Fruit fly (Drosophila melanogaster) whole organism, embryonic: ENCODE results near the gene Scr.

Experiments
- Antp ChIP-seq: fragments of 200-800 bp; sonication (Bioruptor generic); optimal IDR thresholded peaks from 3 replicates; lab custom pipeline; 2016; ENCODE audit warnings: missing biosample characterization, missing genetic modification characterization
- CG10366 ChIP-seq: fragments of 200-800 bp; sonication (Bioruptor generic); IDR thresholded peaks from 2 replicates; pipeline ENCODE4 v1.3.6; 2022; ENCODE audit warnings: missing biosample characterization, missing genetic modification characterization
- CG10462 ChIP-seq: fragments of 200-800 bp; sonication (Bioruptor generic); optimal IDR thresholded peaks from 2 replicates; lab custom pipeline; 2016; ENCODE audit warnings: missing biosample characterization, missing genetic modification characterization
- CG11456 ChIP-seq: fragments of 200-800 bp; sonication (Bioruptor generic); IDR thresholded peaks from 3 replicates; pipeline ENCODE4 v1.3.6; 2022; ENCODE audit warnings: missing biosample characterization, missing genetic modification characterization
- CG12299 ChIP-seq: fragments of 200-800 bp; sonication (Bioruptor generic); optimal IDR thresholded peaks from 2 replicates; lab custom pipeline; 2018; ENCODE audit warnings: missing biosample characterization, mild to moderate bottlenecking, missing genetic modification characterization
- CG13894 ChIP-seq: fragments of 200-800 bp; sonication (Bioruptor generic); optimal IDR thresholded peaks from 3 replicates; lab custom pipeline; 2018; ENCODE audit warnings: missing biosample characterization, mild to moderate bottlenecking, missing genetic modification characterization, moderate library complexity
- CG1529 ChIP-seq: fragments of 200-800 bp; sonication (Bioruptor generic); optimal IDR thresholded peaks from 3 replicates; lab custom pipeline; 2018; ENCODE audit warnings: missing biosample characterization, missing genetic modification characterization
- CG16815 ChIP-seq: fragments of 200-800 bp; sonication (Bioruptor generic); optimal IDR thresholded peaks from 3 replicates; lab custom pipeline; 2017; ENCODE audit warnings: missing biosample characterization, mild to moderate bottlenecking, missing genetic modification characterization
- CG18476 ChIP-seq: fragments of 200-800 bp; sonication (Bioruptor generic); optimal IDR thresholded peaks from 2 replicates; lab custom pipeline; 2016; ENCODE audit warnings: missing biosample characterization, mild to moderate bottlenecking, missing genetic modification characterization
- CG18619 ChIP-seq: fragments of 200-800 bp; sonication (Bioruptor generic); optimal IDR thresholded peaks from 3 replicates; lab custom pipeline; 2017; ENCODE audit warnings: missing biosample characterization, mild to moderate bottlenecking, missing genetic modification characterization
- CG3407 ChIP-seq: fragments of 200-800 bp; sonication (Bioruptor generic); optimal IDR thresholded peaks from 2 replicates; lab custom pipeline; 2018; ENCODE audit warnings: missing biosample characterization, mild to moderate bottlenecking, missing genetic modification characterization
- CG34224 ChIP-seq: fragments of 200-800 bp; sonication (Bioruptor generic); IDR thresholded peaks from 3 replicates; pipeline ENCODE4 v1.3.6; 2022; ENCODE audit warnings: missing biosample characterization, missing genetic modification characterization; ENCODE audit not compliant: partially characterized antibody
- CG34376 ChIP-seq: fragments of 200-800 bp; sonication (Bioruptor generic); optimal IDR thresholded peaks from 2 replicates; lab custom pipeline; 2018; ENCODE audit warnings: missing biosample characterization, mild to moderate bottlenecking, missing genetic modification characterization
- CG6175 ChIP-seq: fragments of 200-800 bp; sonication (Bioruptor generic); IDR thresholded peaks from 3 replicates; pipeline ENCODE4 v1.3.6; 2022; ENCODE audit warnings: missing biosample characterization, missing genetic modification characterization
- CG6813 ChIP-seq: fragments of 200-800 bp; sonication (Bioruptor generic); optimal IDR thresholded peaks from 2 replicates; lab custom pipeline; 2017; ENCODE audit warnings: missing biosample characterization, missing genetic modification characterization, mild to moderate bottlenecking, moderate library complexity, missing genetic modification reagents
- CG7786 ChIP-seq: fragments of 200-800 bp; sonication (Bioruptor generic); optimal IDR thresholded peaks from 2 replicates; lab custom pipeline; 2016; ENCODE audit warnings: missing biosample characterization, missing genetic modification characterization
- CG8944 ChIP-seq: fragments of 200-800 bp; sonication (Bioruptor generic); optimal IDR thresholded peaks from 3 replicates; lab custom pipeline; 2016; ENCODE audit warnings: missing biosample characterization, missing genetic modification characterization
- CG9215 ChIP-seq: fragments of 200-800 bp; sonication (Bioruptor generic); IDR thresholded peaks from 2 replicates; pipeline ENCODE4 v1.3.6; 2022; ENCODE audit warnings: missing biosample characterization, missing genetic modification characterization
- CG9609 ChIP-seq: fragments of 200-800 bp; sonication (Bioruptor generic); optimal IDR thresholded peaks from 3 replicates; lab custom pipeline; 2016; ENCODE audit warnings: missing biosample characterization, missing genetic modification characterization
- CG9932 ChIP-seq: fragments of 200-800 bp; sonication (Bioruptor generic); IDR thresholded peaks from 2 replicates; pipeline ENCODE4 v1.3.6; 2022; ENCODE audit warnings: missing biosample characterization, missing genetic modification characterization
- CoRest ChIP-seq: fragments of 200-800 bp; sonication (Bioruptor generic); optimal IDR thresholded peaks from 3 replicates; lab custom pipeline; 2018; ENCODE audit warnings: missing biosample characterization, mild to moderate bottlenecking, missing genetic modification characterization, moderate library complexity
- Fer2 ChIP-seq: fragments of 200-800 bp; sonication (Bioruptor generic); optimal IDR thresholded peaks from 2 replicates; lab custom pipeline; 2018; ENCODE audit warnings: missing biosample characterization, mild to moderate bottlenecking, missing genetic modification characterization, moderate library complexity
- Hmr ChIP-seq: fragments of 200-800 bp; sonication (Bioruptor generic); optimal IDR thresholded peaks from 3 replicates; lab custom pipeline; 2017; ENCODE audit warnings: mild to moderate bottlenecking, missing biosample characterization, missing genetic modification reagents, missing genetic modification characterization
- Mad ChIP-seq: fragments of 200-800 bp; sonication (Bioruptor generic); optimal IDR thresholded peaks from 2 replicates; lab custom pipeline; 2016; ENCODE audit warnings: missing biosample characterization, missing genetic modification characterization
- NC2β ChIP-seq: fragments of 200-800 bp; sonication (Bioruptor generic); optimal IDR thresholded peaks from 2 replicates; lab custom pipeline; 2016; ENCODE audit warnings: missing biosample characterization, missing genetic modification characterization
- NK7.1 ChIP-seq: fragments of 200-800 bp; sonication (Bioruptor generic); optimal IDR thresholded peaks from 3 replicates; lab custom pipeline; 2016; ENCODE audit warnings: missing biosample characterization, missing genetic modification characterization
- Nf-YB ChIP-seq: fragments of 200-800 bp; sonication (Bioruptor generic); optimal IDR thresholded peaks from 3 replicates; lab custom pipeline; 2019; ENCODE audit warnings: missing biosample characterization, mild to moderate bottlenecking, missing genetic modification characterization, moderate library complexity
- Sox100B ChIP-seq: fragments of 200-800 bp; sonication (Bioruptor generic); optimal IDR thresholded peaks from 3 replicates; lab custom pipeline; 2018; ENCODE audit warnings: missing biosample characterization, mild to moderate bottlenecking, missing genetic modification characterization
- al ChIP-seq: fragments of 200-800 bp; sonication (Bioruptor generic); IDR thresholded peaks from 2 replicates; pipeline ENCODE4 v1.3.6; 2022; ENCODE audit warnings: missing biosample characterization, missing genetic modification characterization
- amos ChIP-seq: fragments of 200-800 bp; sonication (Bioruptor generic); IDR thresholded peaks from 2 replicates; pipeline ENCODE4 v1.3.6; 2022; ENCODE audit warnings: missing biosample characterization, missing genetic modification characterization; ENCODE audit not compliant: partially characterized antibody
- ase ChIP-seq: fragments of 200-800 bp; sonication (Bioruptor generic); IDR thresholded peaks from 3 replicates; pipeline ENCODE4 v1.3.6; 2022; ENCODE audit warnings: missing biosample characterization, missing genetic modification characterization
- dmrt11E ChIP-seq: fragments of 200-800 bp; sonication (Bioruptor generic); optimal IDR thresholded peaks from 3 replicates; lab custom pipeline; 2018; ENCODE audit warnings: missing biosample characterization, mild to moderate bottlenecking, missing genetic modification characterization, moderate library complexity
- dmrt99B ChIP-seq: fragments of 200-800 bp; sonication (Bioruptor generic); optimal IDR thresholded peaks from 2 replicates; lab custom pipeline; 2018; ENCODE audit warnings: missing biosample characterization, mild to moderate bottlenecking, missing genetic modification characterization, moderate library complexity
- dpn ChIP-seq, 2 experiments: fragments of 200-800 bp; sonication (Bioruptor generic); optimal IDR thresholded peaks; 3 replicates each; lab custom pipeline; 2016; ENCODE audit warnings: missing biosample characterization in 2 of 2, missing genetic modification characterization in 2 of 2
- fru ChIP-seq: fragments of >200 bp; optimal IDR thresholded peaks from 2 replicates; lab custom pipeline; 2017
- gsb ChIP-seq: fragments of 200-800 bp; sonication (Bioruptor generic); IDR thresholded peaks from 2 replicates; pipeline ENCODE4 v1.3.6; 2022; ENCODE audit warnings: missing biosample characterization, missing genetic modification characterization
- ind ChIP-seq: fragments of 200-800 bp; sonication (Bioruptor generic); optimal IDR thresholded peaks from 3 replicates; lab custom pipeline; 2016; ENCODE audit warnings: missing biosample characterization, missing genetic modification characterization
- klu ChIP-seq: fragments of 200-800 bp; sonication (Bioruptor generic); IDR thresholded peaks from 2 replicates; pipeline ENCODE4 v1.3.6; 2022; ENCODE audit warnings: missing biosample characterization, missing genetic modification characterization
- lilli ChIP-seq: fragments of 200-800 bp; sonication (Bioruptor generic); optimal IDR thresholded peaks from 3 replicates; lab custom pipeline; 2016; ENCODE audit warnings: missing biosample characterization, missing genetic modification characterization
- lmd ChIP-seq: fragments of 200-800 bp; sonication (Bioruptor generic); IDR thresholded peaks from 2 replicates; pipeline ENCODE4 v1.3.6; 2022; ENCODE audit warnings: missing biosample characterization, missing genetic modification characterization
- lola ChIP-seq, 3 experiments: fragments of >200 bp in 2 of 3; fragments of 200-800 bp in 1 of 3; sonication (Bioruptor generic) in 1 of 3; optimal IDR thresholded peaks; 2 replicates each; lab custom pipeline; 2017 to 2019; ENCODE audit warnings: missing biosample characterization in 3 of 3, missing genetic modification characterization in 3 of 3, mild to moderate bottlenecking in 1 of 3, moderate library complexity in 1 of 3
- odd ChIP-seq: fragments of 200-800 bp; sonication (Bioruptor generic); optimal IDR thresholded peaks from 2 replicates; lab custom pipeline; 2017; ENCODE audit warnings: missing biosample characterization, mild to moderate bottlenecking, missing genetic modification characterization
- pfk ChIP-seq: fragments of 200-800 bp; sonication (Bioruptor generic); optimal IDR thresholded peaks from 2 replicates; lab custom pipeline; 2018; ENCODE audit warnings: missing biosample characterization, mild to moderate bottlenecking, missing genetic modification characterization, moderate library complexity
- pho ChIP-seq: fragments of 200-800 bp; sonication (Bioruptor generic); optimal IDR thresholded peaks from 2 replicates; lab custom pipeline; 2016; ENCODE audit warnings: missing biosample characterization, missing genetic modification characterization
- psq ChIP-seq: fragments of 200-800 bp; sonication (Bioruptor generic); optimal IDR thresholded peaks from 2 replicates; lab custom pipeline; 2017; ENCODE audit warnings: missing biosample characterization, missing genetic modification characterization
- sima ChIP-seq: fragments of 200-800 bp; sonication (Bioruptor generic); optimal IDR thresholded peaks from 2 replicates; lab custom pipeline; 2016; ENCODE audit warnings: missing biosample characterization, missing genetic modification characterization
- sqz ChIP-seq: fragments of 200-800 bp; sonication (Bioruptor generic); optimal IDR thresholded peaks from 3 replicates; lab custom pipeline; 2018; ENCODE audit warnings: missing biosample characterization, mild to moderate bottlenecking, missing genetic modification characterization
- tll ChIP-seq, 2 experiments: fragments of 200-800 bp in 1 of 2; fragments of >200 bp in 1 of 2; sonication (Bioruptor generic) in 1 of 2; optimal IDR thresholded peaks; 2 replicates each; lab custom pipeline; 2017 to 2019; ENCODE audit warnings: missing biosample characterization in 2 of 2, missing genetic modification characterization in 2 of 2, mild to moderate bottlenecking in 1 of 2, moderate library complexity in 1 of 2
- zen ChIP-seq: fragments of 200-800 bp; sonication (Bioruptor generic); optimal IDR thresholded peaks from 3 replicates; lab custom pipeline; 2018; ENCODE audit warnings: missing biosample characterization, mild to moderate bottlenecking, missing genetic modification characterization, moderate library complexity

The Scr gene

dm6 chr3R:6881264-6882014, 31.7 kb upstream of the Scr start (continued):
- TF ChIP-seq sima (GFP tag; lab: Kevin White, UChicago) (peak; percentile 14), pfk (GFP tag; lab: Kevin White, UChicago) (no peak), psq (GFP tag; lab: Kevin White, UChicago) (peak; percentile 21), CG16815 (GFP tag; lab: Kevin White, UChicago) (peak; percentile 63), Antp (GFP tag; lab: Kevin White, UChicago) (peak; percentile 62), dpn (GFP tag; optimal IDR thresholded peaks at IDR 0.05; lab: Kevin White, UChicago) (peak; percentile 33 to 59), CG11456 (GFP tag; lab: Robert Waterston, UW) (no peak), ase (GFP tag; lab: Robert Waterston, UW) (no peak), klu (GFP tag; lab: Robert Waterston, UW) (no peak), CG12299 (tag; lab: Kevin White, UChicago) (peak; percentile 36), CG9215 (GFP tag; lab: Robert Waterston, UW) (peak; percentile 52), NK7.1 (GFP tag; lab: Kevin White, UChicago) (peak; percentile 47), Fer2 (no peak), lilli (peak; percentile 51), pho (GFP tag; lab: Kevin White, UChicago) (peak; percentile 46), fru (lab: Kevin White, UChicago) (no peak), CG9932 (GFP tag; lab: Robert Waterston, UW) (no peak), NC2β (GFP tag; lab: Kevin White, UChicago) (peak; percentile 58), tll (GFP tag; optimal IDR thresholded peaks at IDR 0.05; lab: Kevin White, UChicago) (peak; percentile 37 to 75), dmrt11E (tag; lab: Kevin White, UChicago) (peak; percentile 93), lmd (GFP tag; lab: Robert Waterston, UW) (peak; percentile 57), CG18476 (peak; percentile 98), CG34224 (GFP tag; lab: Robert Waterston, UW) (no peak), CG7786 (GFP tag; lab: Kevin White, UChicago) (peak; percentile 21), dmrt99B (peak; percentile 68), odd (GFP tag; lab: Kevin White, UChicago) (peak; percentile 51), Hmr (peak; percentile 37), zen (tag; lab: Kevin White, UChicago) (peak; percentile 95), CG6813 (GFP tag; lab: Kevin White, UChicago) (peak; percentile 49), Sox100B (peak; percentile 64), CG8944 (GFP tag; lab: Kevin White, UChicago) (peak; percentile 52), Mad (GFP tag; lab: Kevin White, UChicago) (peak; percentile 32), CG3407 (peak; percentile 64), lola (GFP tag; optimal IDR thresholded peaks at IDR 0.05; lab: Kevin White, UChicago) (peak in 1 of 3 experiments; percentile 86), CG9609 (GFP tag; lab: Kevin White, UChicago) (peak; percentile 52), CG10462 (peak; percentile 40), CG10366 (peak; percentile 29; the same call in 1 of the 2 replicates), sqz (GFP tag; lab: Kevin White, UChicago) (peak; percentile 55), amos (no peak), ind (GFP tag; lab: Kevin White, UChicago) (peak; percentile 52), CG1529 (peak; percentile 30), CG18619 (GFP tag; lab: Kevin White, UChicago) (peak; percentile 38), CG13894 (no peak), gsb (GFP tag; lab: Robert Waterston, UW) (no peak), CG6175 (no peak), al (GFP tag; lab: Robert Waterston, UW) (no peak), CoRest (tag; lab: Kevin White, UChicago) (peak; percentile 80), CG34376 (GFP tag; lab: Kevin White, UChicago) (no peak), Nf-YB (GFP tag; lab: Kevin White, UChicago) (peak; percentile 81)
